Worm (Caenorhabditis elegans): ENCODE measurements around the gene mab-10.

Gene mab-10

ce11 chrII:10541923-10542486, 14.1 kb downstream of the mab-10 start, which contains the start of gene pro-1 (continued):
- no peak for TF ChIP-seq ceh-32 (tag; optimal IDR thresholded peaks at IDR 0.05; ENCODE audit: poor library complexity)
- TF ChIP-seq daf-19 (GFP tag; conservative IDR thresholded peaks at IDR 0.05) = peak; percentile 78
- TF ChIP-seq F10B5.3 (tag; optimal IDR thresholded peaks at IDR 0.05) = no peak
- TF ChIP-seq gei-8 (GFP tag; optimal IDR thresholded peaks at IDR 0.05) = peak; percentile 12
- peak; percentile 75; the same call in 1 of the 2 replicates for TF ChIP-seq dmd-9 (GFP tag; IDR thresholded peaks at IDR 0.05)
- no peak for TF ChIP-seq nhr-76 (tag; optimal IDR thresholded peaks at IDR 0.05)
- TF ChIP-seq ceh-20 (GFP tag; IDR thresholded peaks at IDR 0.05) = peak; percentile 92
- TF ChIP-seq duxl-1 (tag; optimal IDR thresholded peaks at IDR 0.05; ENCODE audit: poor library complexity) = peak; percentile 83
- TF ChIP-seq T20F7.1 (GFP tag; optimal IDR thresholded peaks at IDR 0.05) = peak; percentile 83
- TF ChIP-seq R02D3.7 (tag; optimal IDR thresholded peaks at IDR 0.05) = peak; percentile 80
- TF ChIP-seq nhr-10 (tag; optimal IDR thresholded peaks at IDR 0.05) = no peak
- TF ChIP-seq nhr-41 (GFP tag; IDR thresholded peaks at IDR 0.05) = peak; percentile 66; the same call in 1 of the 2 replicates
- TF ChIP-seq Y5F2A.4 (GFP tag; optimal IDR thresholded peaks at IDR 0.05) = no peak
- TF ChIP-seq F44E2.7 (GFP tag; IDR thresholded peaks at IDR 0.05) = no peak
- TF ChIP-seq nhr-102 (tag; optimal IDR thresholded peaks at IDR 0.05) = peak; percentile 85
- peak; percentile 62 for TF ChIP-seq rbr-2 (tag; optimal IDR thresholded peaks at IDR 0.05)
- TF ChIP-seq snpc-4 (tag; optimal IDR thresholded peaks at IDR 0.05) = no peak
- TF ChIP-seq spr-1 (tag; optimal IDR thresholded peaks at IDR 0.05) = no peak
- peak; percentile 87 for TF ChIP-seq pha-4 (GFP tag; IDR thresholded peaks at IDR 0.05)
- peak; percentile 32 for TF ChIP-seq pha-4 (tag; optimal IDR thresholded peaks at IDR 0.05)
- no peak for TF ChIP-seq lin-15B (tag; optimal IDR thresholded peaks at IDR 0.05)
- TF ChIP-seq fos-1 (tag; optimal IDR thresholded peaks at IDR 0.05) = peak; percentile 60
- peak; percentile 54 for TF ChIP-seq dmd-6 (GFP tag; IDR thresholded peaks at IDR 0.05)
- peak; percentile 56; the same call in 1 of the 2 replicates for TF ChIP-seq Y48G9A.11 (GFP tag; IDR thresholded peaks at IDR 0.05)
- TF ChIP-seq F37D6.2 (tag; optimal IDR thresholded peaks at IDR 0.05) = peak; percentile 66
- peak; percentile 48 for TF ChIP-seq spr-3 (GFP tag; optimal IDR thresholded peaks at IDR 0.05)
- TF ChIP-seq lir-3 (tag; optimal IDR thresholded peaks at IDR 0.05) = no peak
- peak; percentile 62 for TF ChIP-seq nhr-25 (tag; optimal IDR thresholded peaks at IDR 0.05; ENCODE audit: borderline replicate concordance, insufficient read depth)
- TF ChIP-seq lin-29 (GFP tag; IDR thresholded peaks at IDR 0.05) = peak; percentile 89
- peak; percentile 72 for TF ChIP-seq lin-1 (GFP tag; IDR thresholded peaks at IDR 0.05)
- TF ChIP-seq dpl-1 (GFP tag; optimal IDR thresholded peaks at IDR 0.05) = peak; percentile 58
- TF ChIP-seq mxl-3 (GFP tag; optimal IDR thresholded peaks at IDR 0.05) = no peak
- peak; percentile 89 for TF ChIP-seq mdt-29 (GFP tag; IDR thresholded peaks at IDR 0.05)
- TF ChIP-seq mes-2 (tag; optimal IDR thresholded peaks at IDR 0.05; ENCODE audit: poor library complexity, severe bottlenecking) = peak; percentile 79
- TF ChIP-seq ceh-28 (tag; optimal IDR thresholded peaks at IDR 0.05) = peak; percentile 52
- TF ChIP-seq Y75B8A.6 (GFP tag; IDR thresholded peaks at IDR 0.05) = peak; percentile 45; the same call in 1 of the 2 replicates
- TF ChIP-seq fkh-10 (GFP tag; optimal IDR thresholded peaks at IDR 0.05) = no peak
- peak; percentile 84 for TF ChIP-seq lin-38 (GFP tag; IDR thresholded peaks at IDR 0.05)
- TF ChIP-seq unc-62 (GFP tag; optimal IDR thresholded peaks at IDR 0.05 in 1 of 2) = peak in 1 of 2 experiments; percentile 90
- no peak for TF ChIP-seq unc-62 (tag; optimal IDR thresholded peaks at IDR 0.05)
- no peak for TF ChIP-seq attf-4 (tag; optimal IDR thresholded peaks at IDR 0.05)
- TF ChIP-seq lim-7 (GFP tag; IDR thresholded peaks at IDR 0.05) = peak; percentile 70; the same call in 1 of the 2 replicates
- no peak for TF ChIP-seq egl-27 (tag; optimal IDR thresholded peaks at IDR 0.05)
- TF ChIP-seq arid-1 (GFP tag; conservative IDR thresholded peaks at IDR 0.05) = peak; percentile 92
- peak; percentile 83 for TF ChIP-seq hlh-30 (tag; optimal IDR thresholded peaks at IDR 0.05; ENCODE audit: insufficient read depth)
- TF ChIP-seq dmd-8 (GFP tag; IDR thresholded peaks at IDR 0.05) = 0 out of 2 replicates have a peak, but pooled peaks have one; percentile 39
- TF ChIP-seq nhr-237 (tag; optimal IDR thresholded peaks at IDR 0.05) = no peak
- peak; percentile 80 for TF ChIP-seq php-3 (GFP tag; IDR thresholded peaks at IDR 0.05)
- TF ChIP-seq madf-5 (GFP tag; IDR thresholded peaks at IDR 0.05) = peak; percentile 45 to 73
- TF ChIP-seq saeg-2 (GFP tag; IDR thresholded peaks at IDR 0.05) = peak; percentile 83
